Worm (Caenorhabditis elegans): ENCODE data around the gene C11G6.2.

- TF ChIP-seq hnd-1 (tag; optimal IDR thresholded peaks at IDR 0.05) (no peak), ama-1 (optimal IDR thresholded peaks at IDR 0.05) (no peak), sea-1 (GFP tag; conservative IDR thresholded peaks at IDR 0.05) (no peak), aly-1 (tag; optimal IDR thresholded peaks at IDR 0.05) (no peak), tbx-11 (GFP tag; IDR thresholded peaks at IDR 0.05) (no peak), ceh-36 (tag; optimal IDR thresholded peaks at IDR 0.05) (no peak), tra-4 (tag; optimal IDR thresholded peaks at IDR 0.05) (no peak), B0310.2 (tag; optimal IDR thresholded peaks at IDR 0.05) (no peak), hmbx-1 (tag; optimal IDR thresholded peaks at IDR 0.05) (no peak), scrt-1 (GFP tag; IDR thresholded peaks at IDR 0.05) (no peak), tbx-37 (GFP tag; conservative IDR thresholded peaks at IDR 0.05) (no peak), flt-1 (GFP tag; IDR thresholded peaks at IDR 0.05) (no peak)
Observed at ce11 chrX:16292933-16293332, 35.5 kb upstream of the C11G6.2 start, which contains the start of gene F52E10.4.
